Worm (Caenorhabditis elegans): ENCODE measurements around the gene Y38C1AA.19.
A peak's percentile ranks its signal among the peaks of the same experiment; 100 is the strongest.

- TF ChIP-seq aly-2 (tag; optimal IDR thresholded peaks at IDR 0.05) (no peak), ceh-82 (tag; optimal IDR thresholded peaks at IDR 0.05) (peak; percentile 1), unc-62 (GFP tag; optimal IDR thresholded peaks at IDR 0.05) (no peak), egl-27 (tag; optimal IDR thresholded peaks at IDR 0.05) (peak; percentile 53), zag-1 (tag; optimal IDR thresholded peaks at IDR 0.05) (no peak), nhr-6 (tag; optimal IDR thresholded peaks at IDR 0.05) (peak; percentile 13), lin-11 (tag; optimal IDR thresholded peaks at IDR 0.05) (peak; percentile 55), nhr-12 (tag; optimal IDR thresholded peaks at IDR 0.05) (no peak), lin-13 (GFP tag; optimal IDR thresholded peaks at IDR 0.05) (peak; percentile 84), ZK546.5 (tag; optimal IDR thresholded peaks at IDR 0.05) (no peak), ceh-16 (tag; optimal IDR thresholded peaks at IDR 0.05) (no peak)
Observed at ce11 chrIV:192046-192445, 32.1 kb downstream of the Y38C1AA.19 start, which contains the start of gene Y38C1AA.12.

All from whole organism, L2 larva.